Worm (Caenorhabditis elegans) whole organism, L1 larva: ENCODE measurements around the gene T25E4.2.

ENCODE experiments used
- C16A3.4 ChIP-seq: fragments of 150-350 bp; optimal IDR thresholded peaks from 2 replicates; lab custom pipeline; 2014; ENCODE audit warnings: missing biosample characterization, missing genetic modification characterization
- F16B12.6 ChIP-seq: fragments of 150-350 bp; optimal IDR thresholded peaks from 2 replicates; lab custom pipeline; 2014; ENCODE audit warnings: missing biosample characterization, missing genetic modification characterization
- Y116A8C.19 ChIP-seq: sonication (generic microtip); optimal IDR thresholded peaks from 2 replicates; lab custom pipeline; 2016; ENCODE audit warnings: missing compliant biosample characterization, missing genetic modification characterization, borderline replicate concordance
- alr-1 ChIP-seq: fragments of 200-800 bp; sonication (Bioruptor generic); optimal IDR thresholded peaks from 2 replicates; lab custom pipeline; 2018; ENCODE audit warnings: borderline replicate concordance, mild to moderate bottlenecking, missing genetic modification characterization, missing compliant biosample characterization
- ama-1 ChIP-seq: fragments of 150-350 bp; optimal IDR thresholded peaks from 2 replicates; lab custom pipeline; 2014
- ceh-63 ChIP-seq: fragments of 200-800 bp; sonication (Bioruptor generic); optimal IDR thresholded peaks from 2 replicates; lab custom pipeline; 2018; ENCODE audit warnings: mild to moderate bottlenecking, missing genetic modification characterization, missing compliant biosample characterization
- ceh-82 ChIP-seq, 3 experiments: fragments of 150-350 bp in 1 of 3; sonication (generic microtip) in 2 of 3; optimal IDR thresholded peaks; 2 replicates each; lab custom pipeline; 2014 to 2017; ENCODE audit warnings: missing biosample characterization in 3 of 3, missing genetic modification characterization in 3 of 3
- dpl-1 ChIP-seq, 3 experiments: fragments of 150-350 bp in 2 of 3; sonication (generic microtip) in 1 of 3; optimal IDR thresholded peaks; 2 replicates each; lab custom pipeline; 2014 to 2017; ENCODE audit warnings: missing biosample characterization in 3 of 3, missing genetic modification characterization in 3 of 3, missing genetic modification reagents in 3 of 3
- efl-1 ChIP-seq, 4 experiments: fragments of 150-350 bp; optimal IDR thresholded peaks in 3 of 4; peaks in 1 of 4; 1 replicate in 1 of 4; 2 replicates in 3 of 4; lab custom pipeline; 2014; ENCODE audit warnings: missing biosample characterization in 2 of 4, missing genetic modification characterization in 2 of 4, missing genetic modification reagents in 2 of 4
- egl-13 ChIP-seq: sonication (generic microtip); optimal IDR thresholded peaks from 2 replicates; lab custom pipeline; 2016; ENCODE audit warnings: missing genotype, missing genetic modification reagents, missing genetic modification characterization, missing compliant biosample characterization
- elt-2 ChIP-seq: sonication (generic microtip); optimal IDR thresholded peaks from 2 replicates; lab custom pipeline; 2016; ENCODE audit warnings: missing genetic modification characterization, mild to moderate bottlenecking, inconsistent platforms, missing compliant biosample characterization, missing genetic modification reagents
- fkh-10 ChIP-seq: sonication (generic microtip); optimal IDR thresholded peaks from 2 replicates; lab custom pipeline; 2017; ENCODE audit warnings: missing biosample characterization, missing genetic modification reagents, missing genetic modification characterization
- fkh-8 ChIP-seq: sonication (generic microtip); optimal IDR thresholded peaks from 2 replicates; lab custom pipeline; 2016; ENCODE audit warnings: mild to moderate bottlenecking, missing genetic modification characterization, missing compliant biosample characterization
- fos-1 ChIP-seq: fragments of 150-350 bp; optimal IDR thresholded peaks from 2 replicates; lab custom pipeline; 2014; ENCODE audit warnings: missing biosample characterization, missing genetic modification characterization
- grh-1 ChIP-seq: fragments of 200-800 bp; sonication (Bioruptor generic); IDR thresholded peaks from 2 replicates; pipeline ENCODE4 v1.3.6; 2022; ENCODE audit warnings: missing genetic modification reagents, missing genetic modification characterization, missing compliant biosample characterization
- hlh-17 ChIP-seq: fragments of 200-800 bp; sonication (Bioruptor generic); optimal IDR thresholded peaks from 2 replicates; lab custom pipeline; 2018; ENCODE audit warnings: missing genetic modification characterization, mild to moderate bottlenecking, missing compliant biosample characterization, moderate library complexity, borderline replicate concordance
- hpl-2 ChIP-seq: fragments of 150-350 bp; optimal IDR thresholded peaks from 2 replicates; lab custom pipeline; 2014; ENCODE audit warnings: missing biosample characterization, missing genetic modification reagents, missing genetic modification characterization
- isw-1 ChIP-seq: fragments of 200-800 bp; sonication (Bioruptor generic); IDR thresholded peaks from 2 replicates; pipeline ENCODE4 v1.3.6; 2022; ENCODE audit warnings: missing genetic modification characterization, missing compliant biosample characterization
- jun-1 ChIP-seq: fragments of 150-350 bp; optimal IDR thresholded peaks from 2 replicates; lab custom pipeline; 2014; ENCODE audit warnings: missing biosample characterization, missing genetic modification reagents, missing genetic modification characterization
- lin-14 ChIP-seq: fragments of 200-800 bp; sonication (Bioruptor generic); optimal IDR thresholded peaks from 2 replicates; lab custom pipeline; 2018; ENCODE audit warnings: mild to moderate bottlenecking, missing genetic modification characterization, moderate library complexity, missing compliant biosample characterization
- lin-15B ChIP-seq: fragments of 150-350 bp; sonication (generic microtip); optimal IDR thresholded peaks from 3 replicates; lab custom pipeline; 2014; ENCODE audit warnings: missing biosample characterization, missing genetic modification characterization
- lin-35 ChIP-seq, 2 experiments: fragments of 150-350 bp; optimal IDR thresholded peaks; 2 replicates each; lab custom pipeline; 2014; ENCODE audit warnings: missing biosample characterization in 2 of 2, missing genetic modification characterization in 2 of 2, missing genetic modification reagents in 2 of 2
- lin-39 ChIP-seq: fragments of 150-350 bp; optimal IDR thresholded peaks from 2 replicates; lab custom pipeline; 2014; ENCODE audit warnings: missing biosample characterization, missing genetic modification reagents, missing genetic modification characterization
- lir-3 ChIP-seq: sonication (generic microtip); optimal IDR thresholded peaks from 2 replicates; lab custom pipeline; 2016; ENCODE audit warnings: mild to moderate bottlenecking, missing genetic modification characterization, moderate library complexity, missing compliant biosample characterization; ENCODE audit not compliant: poor library complexity
- lsy-2 ChIP-seq, 2 experiments: fragments of 150-350 bp; optimal IDR thresholded peaks; 2 replicates each; lab custom pipeline; 2014; ENCODE audit warnings: missing biosample characterization in 2 of 2, missing genetic modification characterization in 2 of 2
- mab-9 ChIP-seq: fragments of 200-800 bp; sonication (Bioruptor generic); IDR thresholded peaks from 2 replicates; pipeline ENCODE4 v1.3.6; 2022; ENCODE audit warnings: missing genetic modification reagents, missing genetic modification characterization, missing compliant biosample characterization
- mdl-1 ChIP-seq, 2 experiments: fragments of 150-350 bp; optimal IDR thresholded peaks; 2 replicates each; lab custom pipeline; 2014 to 2017; ENCODE audit warnings: missing biosample characterization in 2 of 2, missing genetic modification characterization in 2 of 2, inconsistent platforms in 1 of 2
- nhr-11 ChIP-seq: fragments of 150-350 bp; optimal IDR thresholded peaks from 2 replicates; lab custom pipeline; 2014; ENCODE audit warnings: missing biosample characterization, missing genetic modification characterization
- nhr-20 ChIP-seq: sonication (generic microtip); optimal IDR thresholded peaks from 2 replicates; lab custom pipeline; 2016; ENCODE audit warnings: mild to moderate bottlenecking, missing genetic modification characterization, missing compliant biosample characterization
- nhr-237 ChIP-seq: fragments of 150-350 bp; optimal IDR thresholded peaks from 2 replicates; lab custom pipeline; 2014; ENCODE audit warnings: missing biosample characterization, missing genetic modification characterization
- nhr-47 ChIP-seq: sonication (generic microtip); optimal IDR thresholded peaks from 2 replicates; lab custom pipeline; 2016; ENCODE audit warnings: mild to moderate bottlenecking, missing genetic modification characterization, moderate library complexity, missing compliant biosample characterization
- nhr-71 ChIP-seq: sonication (generic microtip); optimal IDR thresholded peaks from 2 replicates; lab custom pipeline; 2016; ENCODE audit warnings: mild to moderate bottlenecking, missing genetic modification characterization, moderate library complexity, missing compliant biosample characterization
- nhr-76 ChIP-seq: sonication (generic microtip); optimal IDR thresholded peaks from 2 replicates; lab custom pipeline; 2017; ENCODE audit warnings: missing biosample characterization, missing genetic modification characterization
- nhr-77 ChIP-seq: fragments of 150-350 bp; optimal IDR thresholded peaks from 2 replicates; lab custom pipeline; 2014; ENCODE audit warnings: missing biosample characterization, missing genetic modification characterization
- nhr-84 ChIP-seq: sonication (generic microtip); optimal IDR thresholded peaks from 2 replicates; lab custom pipeline; 2017; ENCODE audit warnings: missing biosample characterization, missing genetic modification characterization
- nhr-85 ChIP-seq: sonication (generic microtip); peaks from one replicate; lab custom pipeline; 2016; ENCODE audit warnings: missing genetic modification characterization, inconsistent platforms, missing compliant biosample characterization
- nhr-90 ChIP-seq: sonication (generic microtip); optimal IDR thresholded peaks from 2 replicates; lab custom pipeline; 2016; ENCODE audit warnings: mild to moderate bottlenecking, missing genetic modification characterization, missing compliant biosample characterization; ENCODE audit not compliant: poor library complexity
- pqm-1 ChIP-seq: sonication (generic microtip); optimal IDR thresholded peaks from 3 replicates; lab custom pipeline; 2017; ENCODE audit warnings: missing biosample characterization, missing genetic modification characterization
- rnt-1 ChIP-seq: sonication (generic microtip); optimal IDR thresholded peaks from 2 replicates; lab custom pipeline; 2016; ENCODE audit warnings: mild to moderate bottlenecking, missing genetic modification characterization, moderate library complexity, missing compliant biosample characterization
- skn-1 ChIP-seq: fragments of 150-350 bp; optimal IDR thresholded peaks from 2 replicates; lab custom pipeline; 2014; ENCODE audit warnings: missing biosample characterization, missing genetic modification characterization
- snpc-4 ChIP-seq: fragments of 150-350 bp; optimal IDR thresholded peaks from 2 replicates; lab custom pipeline; 2014; ENCODE audit warnings: missing biosample characterization, missing genetic modification characterization
- snu-23 ChIP-seq: sonication (generic microtip); optimal IDR thresholded peaks from 2 replicates; lab custom pipeline; 2016; ENCODE audit warnings: missing genetic modification characterization, missing compliant biosample characterization
- sox-4 ChIP-seq: sonication (generic microtip); optimal IDR thresholded peaks from 2 replicates; lab custom pipeline; 2016; ENCODE audit warnings: missing genetic modification characterization, missing compliant biosample characterization
- sptf-1 ChIP-seq: fragments of 150-350 bp; optimal IDR thresholded peaks from 2 replicates; lab custom pipeline; 2014; ENCODE audit warnings: missing biosample characterization, missing genetic modification characterization
- sup-37 ChIP-seq: fragments of 200-800 bp; sonication (Bioruptor generic); optimal IDR thresholded peaks from 2 replicates; lab custom pipeline; 2018; ENCODE audit warnings: mild to moderate bottlenecking, missing genetic modification characterization, missing compliant biosample characterization
- tlp-1 ChIP-seq: fragments of 150-350 bp; optimal IDR thresholded peaks from 2 replicates; lab custom pipeline; 2014; ENCODE audit warnings: missing biosample characterization, missing genetic modification characterization
- unc-30 ChIP-seq: sonication (generic microtip); optimal IDR thresholded peaks from 2 replicates; lab custom pipeline; 2017; ENCODE audit warnings: missing biosample characterization, missing genetic modification characterization
- unc-98 ChIP-seq: fragments of 200-800 bp; sonication (Bioruptor generic); IDR thresholded peaks from 2 replicates; pipeline ENCODE4 v1.3.6; 2022; ENCODE audit warnings: missing genetic modification characterization, missing compliant biosample characterization
- vab-15 ChIP-seq: sonication (generic microtip); optimal IDR thresholded peaks from 2 replicates; lab custom pipeline; 2017; ENCODE audit warnings: missing genotype, mild to moderate bottlenecking, missing genetic modification characterization, missing compliant biosample characterization
- ztf-11 ChIP-seq, 2 experiments: sonication (generic microtip); optimal IDR thresholded peaks; 2 replicates each; lab custom pipeline; 2016 to 2017; ENCODE audit warnings: missing genetic modification characterization in 2 of 2, missing biosample characterization in 1 of 2, missing compliant biosample characterization in 1 of 2
- ztf-4 ChIP-seq: fragments of 150-350 bp; optimal IDR thresholded peaks from 2 replicates; lab custom pipeline; 2014; ENCODE audit warnings: missing biosample characterization, missing genetic modification characterization

The T25E4.2 gene

ce11 chrII:5578035-5578434 is 4.2 kb downstream of the T25E4.2 start, which contains the start of gene T25E4.1:
TSS of gene T25E4.1 (plus strand) at chrII:5578335.
- TF ChIP-seq C16A3.4 (tag; lab: Kevin White, UChicago) (no peak), egl-13 (tag; lab: Kevin White, UChicago) (no peak), fos-1 (tag; lab: Kevin White, UChicago) (no peak), vab-15 (tag; lab: Kevin White, UChicago) (no peak), nhr-85 (tag; lab: Kevin White, UChicago) (no peak), lsy-2 (tag; optimal IDR thresholded peaks at IDR 0.05; lab: Kevin White, UChicago) (no peak), snu-23 (no peak), rnt-1 (tag; lab: Kevin White, UChicago) (no peak), jun-1 (tag; lab: Kevin White, UChicago) (no peak), nhr-20 (tag; lab: Kevin White, UChicago) (no peak), sptf-1 (no peak), ama-1 (lab: Kevin White, UChicago) (no peak), mab-9 (GFP tag; lab: Robert Waterston, UW) (no peak), fkh-10 (no peak), isw-1 (no peak), hlh-17 (GFP tag; lab: Kevin White, UChicago) (no peak)

- no peak for TF ChIP-seq nhr-47
- TF ChIP-seq sup-37 (GFP tag; lab: Kevin White, UChicago): no peak
- no peak for TF ChIP-seq ceh-63 (GFP tag; lab: Kevin White, UChicago)
- TF ChIP-seq mdl-1 (tag; optimal IDR thresholded peaks at IDR 0.05; lab: Kevin White, UChicago): peak in 1 of 2 experiments; percentile 30
- peak; percentile 28 to 51 for TF ChIP-seq efl-1 (optimal IDR thresholded peaks at IDR 0.05; lab: Kevin White, UChicago)
- TF ChIP-seq efl-1 (GFP tag; optimal IDR thresholded peaks at IDR 0.05 in 1 of 2; lab: Kevin White, UChicago): peak; percentile 13 to 76
- peak; percentile 36 for TF ChIP-seq snpc-4 (tag; lab: Kevin White, UChicago)
- TF ChIP-seq nhr-76: no peak
- no peak for TF ChIP-seq grh-1 (GFP tag; lab: Robert Waterston, UW)
- peak; percentile 40 for TF ChIP-seq skn-1 (tag; lab: Kevin White, UChicago)
- no peak for TF ChIP-seq unc-30 (tag; lab: Kevin White, UChicago)
- no peak for TF ChIP-seq F16B12.6 (tag; lab: Kevin White, UChicago)
- TF ChIP-seq lin-39: no peak
- no peak for TF ChIP-seq nhr-237 (tag; lab: Kevin White, UChicago)
- peak in 1 of 3 experiments; percentile 6 for TF ChIP-seq ceh-82 (tag; optimal IDR thresholded peaks at IDR 0.05; lab: Kevin White, UChicago)
- TF ChIP-seq nhr-90: peak; percentile 10
- TF ChIP-seq nhr-71 (tag; lab: Kevin White, UChicago): peak; percentile 52
- peak; percentile 18 to 31 (median 29) for TF ChIP-seq dpl-1 (GFP tag; optimal IDR thresholded peaks at IDR 0.05; lab: Kevin White, UChicago)
- no peak for TF ChIP-seq lir-3 (tag; lab: Kevin White, UChicago)
- TF ChIP-seq ztf-4 (tag; lab: Kevin White, UChicago): no peak
- TF ChIP-seq pqm-1 (tag; lab: Kevin White, UChicago): no peak
- no peak for TF ChIP-seq ztf-11 (tag; optimal IDR thresholded peaks at IDR 0.05; lab: Kevin White, UChicago)
- peak in 1 of 2 experiments; percentile 59 for TF ChIP-seq lin-35 (GFP tag; optimal IDR thresholded peaks at IDR 0.05; lab: Kevin White, UChicago)
- no peak for TF ChIP-seq alr-1 (tag; lab: Kevin White, UChicago)
- no peak for TF ChIP-seq tlp-1 (tag; lab: Kevin White, UChicago)
- TF ChIP-seq lin-15B: no peak
- no peak for TF ChIP-seq ama-1 (lab: Kevin White, UChicago)
- TF ChIP-seq fkh-10: no peak
- no peak for TF ChIP-seq mab-9 (GFP tag; lab: Robert Waterston, UW)
- no peak for TF ChIP-seq sox-4 (tag; lab: Kevin White, UChicago)
- TF ChIP-seq hpl-2 (GFP tag; lab: Kevin White, UChicago): no peak
- TF ChIP-seq jun-1 (tag; lab: Kevin White, UChicago): no peak
- TF ChIP-seq fkh-8 (tag; lab: Kevin White, UChicago): peak; percentile 66
- no peak for TF ChIP-seq nhr-77 (tag; lab: Kevin White, UChicago)
- peak; percentile 30 for TF ChIP-seq lin-14
- TF ChIP-seq sptf-1: no peak
- TF ChIP-seq Y116A8C.19: no peak
- peak; percentile 55 for TF ChIP-seq snu-23
- TF ChIP-seq elt-2: peak; percentile 37
- TF ChIP-seq nhr-84 (tag; lab: Kevin White, UChicago): no peak
- TF ChIP-seq nhr-11: no peak
- TF ChIP-seq unc-98: no peak
These were observed 5.1 kb downstream of the T25E4.2 start for ce11 chrII:5577060-5577459.
